Fruit fly (Drosophila melanogaster) whole organism, prepupa: ENCODE data around the gene CG13069.

ENCODE experiments used
- Blimp-1 ChIP-seq: fragments of 200-800 bp; sonication (Bioruptor generic); optimal IDR thresholded peaks from 3 replicates; lab custom pipeline; 2017; ENCODE audit warnings: missing biosample characterization, missing genetic modification characterization, mild to moderate bottlenecking, moderate library complexity, missing genetic modification reagents
- CG10631 ChIP-seq: fragments of 200-800 bp; sonication (Bioruptor generic); optimal IDR thresholded peaks from 2 replicates; lab custom pipeline; 2016; ENCODE audit warnings: missing biosample characterization, missing genetic modification characterization
- CG10669 ChIP-seq: fragments of 200-800 bp; sonication (Bioruptor generic); optimal IDR thresholded peaks from 3 replicates; lab custom pipeline; 2018; ENCODE audit warnings: missing biosample characterization, mild to moderate bottlenecking, missing genetic modification characterization, moderate library complexity
- CG11762 ChIP-seq: fragments of 200-800 bp; sonication (Bioruptor generic); optimal IDR thresholded peaks from 3 replicates; lab custom pipeline; 2016; ENCODE audit warnings: missing biosample characterization, missing genetic modification characterization; ENCODE audit not compliant: insufficient read depth
- CG11902 ChIP-seq: fragments of 200-800 bp; sonication (Bioruptor generic); optimal IDR thresholded peaks from 3 replicates; lab custom pipeline; 2016; ENCODE audit warnings: missing biosample characterization, missing genetic modification characterization
- CG15336 ChIP-seq: fragments of 200-800 bp; sonication (Bioruptor generic); IDR thresholded peaks from 2 replicates; pipeline ENCODE4 v1.3.6; 2022; ENCODE audit warnings: missing biosample characterization, missing genetic modification characterization
- CG1621 ChIP-seq: fragments of 200-800 bp; sonication (Bioruptor generic); optimal IDR thresholded peaks from 3 replicates; lab custom pipeline; 2018; ENCODE audit warnings: missing biosample characterization, mild to moderate bottlenecking, missing genetic modification characterization
- CG3032 ChIP-seq: fragments of 200-800 bp; optimal IDR thresholded peaks from 2 replicates; lab custom pipeline; 2019; ENCODE audit warnings: missing biosample characterization, mild to moderate bottlenecking, missing genetic modification characterization, moderate library complexity
- CG31627 ChIP-seq: fragments of 200-800 bp; sonication (Bioruptor generic); optimal IDR thresholded peaks from 3 replicates; lab custom pipeline; 2016; ENCODE audit warnings: missing biosample characterization, missing genetic modification characterization
- CG32006 ChIP-seq: fragments of 200-800 bp; sonication (Bioruptor generic); optimal IDR thresholded peaks from 3 replicates; lab custom pipeline; 2017; ENCODE audit warnings: missing biosample characterization, mild to moderate bottlenecking, missing genetic modification characterization
- CG34406 ChIP-seq: fragments of 200-800 bp; sonication (Bioruptor generic); optimal IDR thresholded peaks from 3 replicates; lab custom pipeline; 2016; ENCODE audit warnings: missing biosample characterization, missing genetic modification characterization
- CG3919 ChIP-seq: fragments of 200-800 bp; sonication (Bioruptor generic); optimal IDR thresholded peaks from 3 replicates; lab custom pipeline; 2016; ENCODE audit warnings: missing biosample characterization, missing genetic modification characterization
- CG4318 ChIP-seq: fragments of 200-800 bp; sonication (Bioruptor generic); optimal IDR thresholded peaks from 3 replicates; lab custom pipeline; 2017; ENCODE audit warnings: missing biosample characterization, mild to moderate bottlenecking, missing genetic modification characterization
- CG6276 ChIP-seq: fragments of 200-800 bp; sonication (Bioruptor generic); optimal IDR thresholded peaks from 2 replicates; lab custom pipeline; 2017; ENCODE audit warnings: missing biosample characterization, mild to moderate bottlenecking, missing genetic modification characterization
- CG6792 ChIP-seq: fragments of 200-800 bp; sonication (Bioruptor generic); optimal IDR thresholded peaks from 3 replicates; lab custom pipeline; 2016; ENCODE audit warnings: missing biosample characterization, missing genetic modification characterization
- CG6854 ChIP-seq: fragments of 200-800 bp; sonication (Bioruptor generic); optimal IDR thresholded peaks from 2 replicates; lab custom pipeline; 2017; ENCODE audit warnings: missing biosample characterization, mild to moderate bottlenecking, missing genetic modification characterization
- CG8119 ChIP-seq: fragments of 200-800 bp; sonication (Bioruptor generic); IDR thresholded peaks from 3 replicates; pipeline ENCODE4 v1.3.6; 2022; ENCODE audit warnings: missing biosample characterization, missing genetic modification characterization
- CG8319 ChIP-seq: fragments of 200-800 bp; sonication (Bioruptor generic); optimal IDR thresholded peaks from 3 replicates; lab custom pipeline; 2016; ENCODE audit warnings: missing biosample characterization, missing genetic modification characterization
- CG9139 ChIP-seq: fragments of 200-800 bp; sonication (Bioruptor generic); optimal IDR thresholded peaks from 3 replicates; lab custom pipeline; 2017; ENCODE audit warnings: missing biosample characterization, mild to moderate bottlenecking, missing genetic modification characterization
- Eip75B ChIP-seq: fragments of 200-800 bp; sonication (Bioruptor generic); optimal IDR thresholded peaks from 3 replicates; lab custom pipeline; 2016; ENCODE audit warnings: missing biosample characterization, missing genetic modification characterization
- Eip78C ChIP-seq: fragments of 200-800 bp; sonication (Bioruptor generic); peaks from one replicate; lab custom pipeline; 2016; ENCODE audit warnings: missing biosample characterization, missing genetic modification characterization
- Ets96B ChIP-seq: fragments of 200-800 bp; optimal IDR thresholded peaks from 2 replicates; lab custom pipeline; 2019; ENCODE audit warnings: missing biosample characterization, mild to moderate bottlenecking, missing genetic modification characterization, moderate library complexity
- Gug ChIP-seq: fragments of 200-800 bp; sonication (Bioruptor generic); IDR thresholded peaks from 2 replicates; pipeline ENCODE4 v1.3.6; 2022; ENCODE audit warnings: missing biosample characterization, missing genetic modification characterization
- Hr38 ChIP-seq: sonication (Bioruptor generic); optimal IDR thresholded peaks from 2 replicates; lab custom pipeline; 2016; ENCODE audit warnings: missing biosample characterization, missing genetic modification characterization
- Hr39 ChIP-seq: fragments of 200-800 bp; sonication (Bioruptor generic); optimal IDR thresholded peaks from 2 replicates; lab custom pipeline; 2016; ENCODE audit warnings: missing biosample characterization, missing genetic modification characterization
- Hr4 ChIP-seq: fragments of 200-800 bp; sonication (Bioruptor generic); optimal IDR thresholded peaks from 3 replicates; lab custom pipeline; 2016; ENCODE audit warnings: missing biosample characterization, missing genetic modification characterization
- Lpt ChIP-seq: fragments of 200-800 bp; sonication (Bioruptor generic); optimal IDR thresholded peaks from 3 replicates; lab custom pipeline; 2016; ENCODE audit warnings: missing biosample characterization, missing genetic modification characterization
- Met ChIP-seq: fragments of 200-800 bp; sonication (Bioruptor generic); optimal IDR thresholded peaks from 3 replicates; lab custom pipeline; 2016; ENCODE audit warnings: missing biosample characterization, missing genetic modification characterization
- Smox ChIP-seq: fragments of 200-800 bp; sonication (Bioruptor generic); optimal IDR thresholded peaks from 3 replicates; lab custom pipeline; 2016; ENCODE audit warnings: missing biosample characterization, missing genetic modification characterization
- Sox14 ChIP-seq: fragments of 200-800 bp; sonication (Bioruptor generic); optimal IDR thresholded peaks from 3 replicates; lab custom pipeline; 2016; ENCODE audit warnings: missing biosample characterization, missing genetic modification characterization
- Sox15 ChIP-seq: fragments of 200-800 bp; sonication (Bioruptor generic); optimal IDR thresholded peaks from 3 replicates; lab custom pipeline; 2016; ENCODE audit warnings: missing biosample characterization, missing genetic modification characterization
- acj6 ChIP-seq: fragments of 200-800 bp; sonication (Bioruptor generic); optimal IDR thresholded peaks from 3 replicates; lab custom pipeline; 2016; ENCODE audit warnings: missing biosample characterization, missing genetic modification characterization
- cyc ChIP-seq: fragments of 200-800 bp; sonication (Bioruptor generic); optimal IDR thresholded peaks from 3 replicates; lab custom pipeline; 2016; ENCODE audit warnings: missing biosample characterization, missing genetic modification characterization
- dsx ChIP-seq: fragments of 200-800 bp; optimal IDR thresholded peaks from 3 replicates; lab custom pipeline; 2019; ENCODE audit warnings: missing biosample characterization, mild to moderate bottlenecking, missing genetic modification characterization, moderate library complexity; ENCODE audit not compliant: poor library complexity, severe bottlenecking
- eg ChIP-seq: fragments of 200-800 bp; sonication (Bioruptor generic); IDR thresholded peaks from 3 replicates; pipeline ENCODE4 v1.3.6; 2022; ENCODE audit warnings: missing biosample characterization, missing genetic modification characterization
- esn ChIP-seq: fragments of 200-800 bp; sonication (Bioruptor generic); optimal IDR thresholded peaks from 2 replicates; lab custom pipeline; 2016; ENCODE audit warnings: missing biosample characterization, mild to moderate bottlenecking, missing genetic modification characterization, moderate library complexity
- fd59A ChIP-seq: fragments of 200-800 bp; sonication (Bioruptor generic); optimal IDR thresholded peaks from 2 replicates; lab custom pipeline; 2017; ENCODE audit warnings: missing biosample characterization, mild to moderate bottlenecking, missing genetic modification characterization, missing genetic modification reagents
- fkh ChIP-seq: fragments of 200-800 bp; sonication (Bioruptor generic); optimal IDR thresholded peaks from 3 replicates; lab custom pipeline; 2017; ENCODE audit warnings: missing biosample characterization, mild to moderate bottlenecking, missing genetic modification characterization, moderate library complexity
- lz ChIP-seq: fragments of 200-800 bp; sonication (Bioruptor generic); optimal IDR thresholded peaks from 3 replicates; lab custom pipeline; 2016; ENCODE audit warnings: missing biosample characterization, missing genetic modification characterization
- net ChIP-seq: fragments of 200-800 bp; sonication (Bioruptor generic); optimal IDR thresholded peaks from 3 replicates; lab custom pipeline; 2016; ENCODE audit warnings: missing biosample characterization, missing genetic modification characterization
- pdm3 ChIP-seq: fragments of 200-800 bp; sonication (Bioruptor generic); optimal IDR thresholded peaks from 3 replicates; lab custom pipeline; 2016; ENCODE audit warnings: missing biosample characterization, missing genetic modification characterization
- salr ChIP-seq, 2 experiments: fragments of 200-800 bp; sonication (Bioruptor generic); optimal IDR thresholded peaks; 3 replicates each; lab custom pipeline; 2016 to 2018; ENCODE audit warnings: missing biosample characterization in 2 of 2, missing genetic modification characterization in 2 of 2, mild to moderate bottlenecking in 1 of 2
- spab ChIP-seq: fragments of 200-800 bp; sonication (Bioruptor generic); optimal IDR thresholded peaks from 2 replicates; lab custom pipeline; 2017; ENCODE audit warnings: missing biosample characterization, mild to moderate bottlenecking, missing genetic modification characterization, missing genetic modification reagents
- ss ChIP-seq, 2 experiments: fragments of 200-800 bp; sonication (Bioruptor generic); optimal IDR thresholded peaks; 2 replicates in 1 of 2; 3 replicates in 1 of 2; lab custom pipeline; 2017 to 2018; ENCODE audit warnings: mild to moderate bottlenecking in 2 of 2, missing biosample characterization in 2 of 2, missing genetic modification characterization in 2 of 2, moderate library complexity in 1 of 2
- svp ChIP-seq: fragments of 200-800 bp; sonication (Bioruptor generic); peaks from one replicate; lab custom pipeline; 2016; ENCODE audit warnings: missing biosample characterization, missing genetic modification characterization
- vri ChIP-seq: fragments of 200-800 bp; sonication (Bioruptor generic); optimal IDR thresholded peaks from 3 replicates; lab custom pipeline; 2016; ENCODE audit warnings: missing biosample characterization, mild to moderate bottlenecking, missing genetic modification characterization

The CG13069 gene

dm6 chr3L:16228659-16229205 lies 36.5 kb upstream of the CG13069 start, which contains the start of gene Tmx3 (continued):
- TF ChIP-seq CG10631 (GFP tag; lab: Kevin White, UChicago) (peak; percentile 91), Eip78C (GFP tag; lab: Kevin White, UChicago) (peak; percentile 92), eg (GFP tag; lab: Robert Waterston, UW) (no peak; the same call in 1 of the 3 replicates), Eip75B (GFP tag; lab: Kevin White, UChicago) (peak; percentile 67), Smox (GFP tag; lab: Kevin White, UChicago) (no peak), spab (GFP tag; lab: Kevin White, UChicago) (no peak), CG15336 (peak; percentile 85), CG11902 (GFP tag; lab: Kevin White, UChicago) (peak; percentile 64), Blimp-1 (peak; percentile 42), CG8319 (GFP tag; lab: Kevin White, UChicago) (peak; percentile 44), svp (GFP tag; lab: Kevin White, UChicago) (peak; percentile 90), CG6854 (no peak), cyc (GFP tag; lab: Kevin White, UChicago) (peak; percentile 74), Hr4 (GFP tag; lab: Kevin White, UChicago) (peak; percentile 74), Met (peak; percentile 76), CG10669 (GFP tag; lab: Kevin White, UChicago) (peak; percentile 71), vri (no peak), CG9139 (GFP tag; lab: Kevin White, UChicago) (no peak), ss (GFP tag; optimal IDR thresholded peaks at IDR 0.05; lab: Kevin White, UChicago) (peak in 1 of 2 experiments; percentile 67), Hr39 (peak; percentile 69), dsx (peak; percentile 83), acj6 (peak; percentile 86), fkh (peak; percentile 98), Hr38 (GFP tag; lab: Kevin White, UChicago) (no peak), net (GFP tag; lab: Kevin White, UChicago) (peak; percentile 75), CG32006 (GFP tag; lab: Kevin White, UChicago) (peak; percentile 86), lz (peak; percentile 79), CG6276 (no peak), pdm3 (GFP tag; lab: Kevin White, UChicago) (peak; percentile 80), Lpt (GFP tag; lab: Kevin White, UChicago) (no peak), CG8119 (GFP tag; lab: Robert Waterston, UW) (peak; percentile 84; the same call in 2 of the 3 replicates), CG31627 (peak; percentile 74), CG6792 (GFP tag; lab: Kevin White, UChicago) (peak; percentile 80), Gug (GFP tag; lab: Robert Waterston, UW) (peak; percentile 89), CG3032 (peak; percentile 89), CG34406 (GFP tag; lab: Kevin White, UChicago) (peak; percentile 82)

dm6 chr3L:16231857-16232256 lies 33.3 kb upstream of the CG13069 start, which contains the start of the genes PDCD-5 and MED10:
Gene PDCD-5 (minus strand): TSS chr3L:16232038.
Gene MED10 (plus strand): TSS chr3L:16232084.
- TF ChIP-seq Gug (GFP tag; lab: Robert Waterston, UW) = no peak
- TF ChIP-seq CG6792 (GFP tag; lab: Kevin White, UChicago) = no peak
- no peak for TF ChIP-seq eg (GFP tag; lab: Robert Waterston, UW)
- TF ChIP-seq acj6 = no peak
- no peak for TF ChIP-seq Sox15 (GFP tag; lab: Kevin White, UChicago)
- TF ChIP-seq dsx = peak; percentile 48
- no peak for TF ChIP-seq CG31627
- TF ChIP-seq Lpt (GFP tag; lab: Kevin White, UChicago) = no peak
- TF ChIP-seq cyc (GFP tag; lab: Kevin White, UChicago) = no peak
- TF ChIP-seq CG10669 (GFP tag; lab: Kevin White, UChicago) = peak; percentile 11
- no peak for TF ChIP-seq CG8319 (GFP tag; lab: Kevin White, UChicago)
- TF ChIP-seq CG8119 (GFP tag; lab: Robert Waterston, UW) = no peak
- TF ChIP-seq Hr39 = no peak
- peak; percentile 77 for TF ChIP-seq Sox14 (GFP tag; lab: Kevin White, UChicago)
- TF ChIP-seq net (GFP tag; lab: Kevin White, UChicago) = no peak
- no peak for TF ChIP-seq CG32006 (GFP tag; lab: Kevin White, UChicago)
- TF ChIP-seq salr (GFP tag; optimal IDR thresholded peaks at IDR 0.05; lab: Kevin White, UChicago) = peak in 1 of 2 experiments; percentile 2
- TF ChIP-seq fd59A (GFP tag; lab: Kevin White, UChicago) = no peak
- no peak for TF ChIP-seq spab (GFP tag; lab: Kevin White, UChicago)
- TF ChIP-seq Met = no peak
- no peak for TF ChIP-seq CG3919 (GFP tag; lab: Kevin White, UChicago)
- TF ChIP-seq Hr38 (GFP tag; lab: Kevin White, UChicago) = no peak
- peak; percentile 88 for TF ChIP-seq fkh
- TF ChIP-seq CG11762 (GFP tag; lab: Kevin White, UChicago) = no peak
- TF ChIP-seq CG1621 (tag; lab: Kevin White, UChicago) = no peak
- no peak for TF ChIP-seq CG4318 (GFP tag; lab: Kevin White, UChicago)
- TF ChIP-seq pdm3 (GFP tag; lab: Kevin White, UChicago) = no peak
- peak; percentile 17 for TF ChIP-seq Ets96B (tag; lab: Kevin White, UChicago)
- peak; percentile 7 for TF ChIP-seq Eip75B (GFP tag; lab: Kevin White, UChicago)
- TF ChIP-seq CG3032 = peak; percentile 56
- TF ChIP-seq Blimp-1 = no peak
- TF ChIP-seq esn (GFP tag; lab: Kevin White, UChicago) = peak; percentile 18
- no peak for TF ChIP-seq Smox (GFP tag; lab: Kevin White, UChicago)
